Worm (Caenorhabditis elegans): Measurements from ENCODE around the gene K08F4.12.

- TF ChIP-seq unc-55 (GFP tag; optimal IDR thresholded peaks at IDR 0.05), result no peak
- TF ChIP-seq mdl-1 (tag; optimal IDR thresholded peaks at IDR 0.05), result no peak
- TF ChIP-seq nhr-77 (tag; optimal IDR thresholded peaks at IDR 0.05), result no peak
- no peak for TF ChIP-seq egl-27 (tag; optimal IDR thresholded peaks at IDR 0.05)
- no peak for TF ChIP-seq zag-1 (tag; optimal IDR thresholded peaks at IDR 0.05)
- TF ChIP-seq unc-62 (GFP tag; optimal IDR thresholded peaks at IDR 0.05), result no peak
- TF ChIP-seq nhr-6 (tag; optimal IDR thresholded peaks at IDR 0.05), result no peak
- no peak for TF ChIP-seq blmp-1 (tag; optimal IDR thresholded peaks at IDR 0.05; ENCODE audit: insufficient read depth)
- no peak for TF ChIP-seq nhr-237 (tag; optimal IDR thresholded peaks at IDR 0.05)
- TF ChIP-seq sem-4 (tag; optimal IDR thresholded peaks at IDR 0.05), result no peak
- no peak for TF ChIP-seq ztf-1 (GFP tag; conservative IDR thresholded peaks at IDR 0.05)
- TF ChIP-seq ama-1 (optimal IDR thresholded peaks at IDR 0.05), result no peak
- no peak for TF ChIP-seq elt-3 (tag; optimal IDR thresholded peaks at IDR 0.05)
Observed at ce11 chrIV:10095171-10095570, 42.7 kb upstream of the K08F4.12 start, which contains the start of the genes C04G2.5 and msp-36.

Measured in whole organism, L2 larva.